Fruit fly (Drosophila melanogaster) whole organism, embryonic: ENCODE results near the gene GC.

ENCODE experiments used
- ATbp ChIP-seq: fragments of 200-800 bp; sonication (Bioruptor generic); optimal IDR thresholded peaks from 2 replicates; lab custom pipeline; 2017; ENCODE audit warnings: missing biosample characterization, mild to moderate bottlenecking, missing genetic modification characterization, missing genetic modification reagents
- Aef1 ChIP-seq: fragments of 200-800 bp; sonication (Bioruptor generic); IDR thresholded peaks from 3 replicates; pipeline ENCODE4 v1.3.6; 2022; ENCODE audit warnings: missing biosample characterization, missing genetic modification characterization
- Bdp1 ChIP-seq: fragments of 200-800 bp; sonication (Bioruptor generic); optimal IDR thresholded peaks from 3 replicates; lab custom pipeline; 2016; ENCODE audit warnings: missing biosample characterization, missing genetic modification characterization
- CG10321 ChIP-seq: fragments of 200-800 bp; sonication (Bioruptor generic); IDR thresholded peaks from 2 replicates; pipeline ENCODE4 v1.3.6; 2022; ENCODE audit warnings: missing biosample characterization, missing genetic modification characterization
- CG10979 ChIP-seq: fragments of 200-800 bp; sonication (Bioruptor generic); optimal IDR thresholded peaks from 2 replicates; lab custom pipeline; 2018; ENCODE audit warnings: missing biosample characterization, mild to moderate bottlenecking, missing genetic modification characterization, moderate library complexity
- CG12236 ChIP-seq: fragments of 200-800 bp; sonication (Bioruptor generic); optimal IDR thresholded peaks from 2 replicates; lab custom pipeline; 2016; ENCODE audit warnings: missing biosample characterization, missing genetic modification characterization
- CG12769 ChIP-seq: fragments of 200-800 bp; sonication (Bioruptor generic); optimal IDR thresholded peaks from 2 replicates; lab custom pipeline; 2019; ENCODE audit warnings: missing biosample characterization, mild to moderate bottlenecking, missing genetic modification characterization, moderate library complexity
- CG17186 ChIP-seq: fragments of 200-800 bp; sonication (Bioruptor generic); optimal IDR thresholded peaks from 3 replicates; lab custom pipeline; 2017; ENCODE audit warnings: missing biosample characterization, missing genetic modification reagents, missing genetic modification characterization
- CG18262 ChIP-seq: fragments of 200-800 bp; optimal IDR thresholded peaks from 3 replicates; lab custom pipeline; 2019; ENCODE audit warnings: missing biosample characterization, mild to moderate bottlenecking, missing genetic modification characterization, moderate library complexity
- CG1832 ChIP-seq: fragments of 200-800 bp; sonication (Bioruptor generic); optimal IDR thresholded peaks from 2 replicates; lab custom pipeline; 2017; ENCODE audit warnings: missing biosample characterization, mild to moderate bottlenecking, missing genetic modification characterization, inconsistent platforms
- CG2120 ChIP-seq: fragments of 200-800 bp; sonication (Bioruptor generic); optimal IDR thresholded peaks from 3 replicates; lab custom pipeline; 2016; ENCODE audit warnings: missing biosample characterization, missing genetic modification characterization
- CG3163 ChIP-seq: fragments of 200-800 bp; sonication (Bioruptor generic); optimal IDR thresholded peaks from 3 replicates; lab custom pipeline; 2016; ENCODE audit warnings: missing biosample characterization, missing genetic modification characterization
- CG32532 ChIP-seq: fragments of 200-800 bp; sonication (Bioruptor generic); IDR thresholded peaks from 2 replicates; pipeline ENCODE4 v1.3.6; 2022; ENCODE audit warnings: missing biosample characterization, missing genetic modification characterization
- CG3995 ChIP-seq: fragments of 200-800 bp; sonication (Bioruptor generic); optimal IDR thresholded peaks from 3 replicates; lab custom pipeline; 2016; ENCODE audit warnings: missing biosample characterization, missing genetic modification characterization
- CG4820 ChIP-seq: fragments of 200-800 bp; sonication (Bioruptor generic); optimal IDR thresholded peaks from 3 replicates; lab custom pipeline; 2016; ENCODE audit warnings: missing biosample characterization, missing genetic modification characterization
- CG6791 ChIP-seq: fragments of 200-800 bp; sonication (Bioruptor generic); IDR thresholded peaks from 3 replicates; pipeline ENCODE4 v1.3.6; 2022; ENCODE audit warnings: missing biosample characterization, missing genetic modification characterization; ENCODE audit not compliant: partially characterized antibody
- CG7928 ChIP-seq: fragments of 200-800 bp; sonication (Bioruptor generic); optimal IDR thresholded peaks from 2 replicates; lab custom pipeline; 2017; ENCODE audit warnings: missing biosample characterization, mild to moderate bottlenecking, missing genetic modification characterization
- CG7963 ChIP-seq: fragments of 200-800 bp; sonication (Bioruptor generic); IDR thresholded peaks from 3 replicates; pipeline ENCODE4 v1.3.6; 2022; ENCODE audit warnings: missing biosample characterization, missing genetic modification characterization; ENCODE audit not compliant: partially characterized antibody
- CG8388 ChIP-seq: fragments of 200-800 bp; sonication (Bioruptor generic); optimal IDR thresholded peaks from 2 replicates; lab custom pipeline; 2019; ENCODE audit warnings: missing biosample characterization, mild to moderate bottlenecking, missing genetic modification characterization, moderate library complexity
- Dip2 ChIP-seq: fragments of 200-800 bp; sonication (Bioruptor generic); IDR thresholded peaks from 2 replicates; pipeline ENCODE4 v1.3.6; 2022; ENCODE audit warnings: missing biosample characterization, missing genetic modification characterization
- E2f2 ChIP-seq: fragments of 200-800 bp; sonication (Bioruptor generic); IDR thresholded peaks from 2 replicates; pipeline ENCODE4 v1.3.6; 2022; ENCODE audit warnings: missing biosample characterization, missing genetic modification characterization
- Elba2 ChIP-seq: fragments of 200-800 bp; sonication (Bioruptor generic); optimal IDR thresholded peaks from 3 replicates; lab custom pipeline; 2016; ENCODE audit warnings: missing biosample characterization, missing genetic modification characterization
- H2.0 ChIP-seq: fragments of 200-800 bp; sonication (Bioruptor generic); IDR thresholded peaks from 2 replicates; pipeline ENCODE4 v1.3.6; 2022; ENCODE audit warnings: missing biosample characterization, missing genetic modification characterization
- HLH3B ChIP-seq: fragments of 200-800 bp; sonication (Bioruptor generic); IDR thresholded peaks from 2 replicates; pipeline ENCODE4 v1.3.6; 2022; ENCODE audit warnings: missing biosample characterization, missing genetic modification characterization
- HLH4C ChIP-seq: fragments of 200-800 bp; sonication (Bioruptor generic); IDR thresholded peaks from 3 replicates; pipeline ENCODE4 v1.3.6; 2022; ENCODE audit warnings: missing biosample characterization, missing genetic modification characterization; ENCODE audit not compliant: partially characterized antibody
- HLH54F ChIP-seq: fragments of 200-800 bp; sonication (Bioruptor generic); optimal IDR thresholded peaks from 3 replicates; lab custom pipeline; 2016; ENCODE audit warnings: missing biosample characterization, missing genetic modification characterization
- Hey ChIP-seq: fragments of 200-800 bp; sonication (Bioruptor generic); optimal IDR thresholded peaks from 3 replicates; lab custom pipeline; 2018; ENCODE audit warnings: missing biosample characterization, mild to moderate bottlenecking, missing genetic modification characterization
- HmgD ChIP-seq: fragments of 200-800 bp; sonication (Bioruptor generic); optimal IDR thresholded peaks from 3 replicates; lab custom pipeline; 2016; ENCODE audit warnings: missing biosample characterization, missing genetic modification characterization
- HmgZ ChIP-seq: fragments of 200-800 bp; sonication (Bioruptor generic); optimal IDR thresholded peaks from 2 replicates; lab custom pipeline; 2018; ENCODE audit warnings: missing biosample characterization, mild to moderate bottlenecking, missing genetic modification characterization
- Hmr ChIP-seq: fragments of 200-800 bp; sonication (Bioruptor generic); optimal IDR thresholded peaks from 3 replicates; lab custom pipeline; 2017; ENCODE audit warnings: mild to moderate bottlenecking, missing biosample characterization, missing genetic modification reagents, missing genetic modification characterization
- Lpt ChIP-seq: fragments of >200 bp; optimal IDR thresholded peaks from 2 replicates; lab custom pipeline; 2018; ENCODE audit warnings: missing biosample characterization, missing genetic modification characterization
- Mrtf ChIP-seq: fragments of 200-800 bp; sonication (Bioruptor generic); IDR thresholded peaks from 3 replicates; pipeline ENCODE4 v1.3.6; 2022; ENCODE audit warnings: missing biosample characterization, missing genetic modification characterization
- NC2α ChIP-seq: fragments of 200-800 bp; sonication (Bioruptor generic); optimal IDR thresholded peaks from 2 replicates; lab custom pipeline; 2016; ENCODE audit warnings: missing biosample characterization, missing genetic modification characterization
- NfI ChIP-seq: fragments of 200-800 bp; sonication (Bioruptor generic); optimal IDR thresholded peaks from 3 replicates; lab custom pipeline; 2018; ENCODE audit warnings: missing biosample characterization, mild to moderate bottlenecking, missing genetic modification characterization, moderate library complexity
- PHDP ChIP-seq: fragments of 200-800 bp; sonication (Bioruptor generic); optimal IDR thresholded peaks from 3 replicates; lab custom pipeline; 2018; ENCODE audit warnings: missing biosample characterization, mild to moderate bottlenecking, missing genetic modification characterization, moderate library complexity
- Ravus ChIP-seq: fragments of 200-800 bp; sonication (Bioruptor generic); IDR thresholded peaks from 2 replicates; pipeline ENCODE4 v1.3.6; 2022; ENCODE audit warnings: missing biosample characterization, missing genetic modification characterization
- Sox100B ChIP-seq: fragments of 200-800 bp; sonication (Bioruptor generic); optimal IDR thresholded peaks from 3 replicates; lab custom pipeline; 2018; ENCODE audit warnings: missing biosample characterization, mild to moderate bottlenecking, missing genetic modification characterization
- ab ChIP-seq: fragments of 200-800 bp; sonication (Bioruptor generic); optimal IDR thresholded peaks from 2 replicates; lab custom pipeline; 2016; ENCODE audit warnings: missing biosample characterization, missing genetic modification characterization
- esg ChIP-seq: fragments of 200-800 bp; sonication (Bioruptor generic); conservative IDR thresholded peaks from 2 replicates; pipeline ENCODE4 v1.3.6; 2022; ENCODE audit warnings: missing biosample characterization, missing genetic modification characterization
- exex ChIP-seq: fragments of 200-800 bp; sonication (Bioruptor generic); optimal IDR thresholded peaks from 4 replicates; lab custom pipeline; 2018; ENCODE audit warnings: missing biosample characterization, mild to moderate bottlenecking, missing genetic modification characterization, moderate library complexity
- fru ChIP-seq: fragments of >200 bp; optimal IDR thresholded peaks from 2 replicates; lab custom pipeline; 2017
- gsb-n ChIP-seq: fragments of 200-800 bp; sonication (Bioruptor generic); optimal IDR thresholded peaks from 3 replicates; lab custom pipeline; 2018; ENCODE audit warnings: missing biosample characterization, mild to moderate bottlenecking, missing genetic modification characterization
- knrl ChIP-seq: fragments of 200-800 bp; sonication (Bioruptor generic); IDR thresholded peaks from 3 replicates; pipeline ENCODE4 v1.3.6; 2022; ENCODE audit warnings: missing biosample characterization, missing genetic modification characterization; ENCODE audit not compliant: partially characterized antibody
- nerfin-2 ChIP-seq: fragments of 200-800 bp; sonication (Bioruptor generic); IDR thresholded peaks from 2 replicates; pipeline ENCODE4 v1.3.6; 2022; ENCODE audit warnings: missing biosample characterization, missing genetic modification characterization; ENCODE audit not compliant: partially characterized antibody
- prd ChIP-seq, 3 experiments: fragments of >200 bp in 2 of 3; fragments of 200-800 bp in 1 of 3; sonication (Bioruptor generic) in 1 of 3; optimal IDR thresholded peaks in 2 of 3; IDR thresholded peaks in 1 of 3; 2 replicates in 2 of 3; 3 replicates in 1 of 3; pipeline versions ENCODE4 v1.3.6 to Lab custom; 2017 to 2022; ENCODE audit warnings: missing biosample characterization in 1 of 3, missing genetic modification characterization in 1 of 3
- scrt ChIP-seq: fragments of 200-800 bp; sonication (Bioruptor generic); optimal IDR thresholded peaks from 2 replicates; lab custom pipeline; 2018; ENCODE audit warnings: missing biosample characterization, mild to moderate bottlenecking, missing genetic modification characterization, moderate library complexity
- sqz ChIP-seq: fragments of 200-800 bp; sonication (Bioruptor generic); optimal IDR thresholded peaks from 3 replicates; lab custom pipeline; 2018; ENCODE audit warnings: missing biosample characterization, mild to moderate bottlenecking, missing genetic modification characterization
- tx ChIP-seq: fragments of 200-800 bp; sonication (Bioruptor generic); optimal IDR thresholded peaks from 2 replicates; lab custom pipeline; 2016; ENCODE audit warnings: missing biosample characterization, missing genetic modification characterization
- usp ChIP-seq: fragments of >200 bp; optimal IDR thresholded peaks from 2 replicates; lab custom pipeline; 2017; ENCODE audit warnings: missing biosample characterization, missing genetic modification characterization

GC gene

dm6 chr3L:1639185-1639812 is 10.2 kb upstream of the GC start, which contains the start of the genes Mettl2 and Bgb (continued):
- TF ChIP-seq Dip2 (GFP tag; lab: Robert Waterston, UW) (no peak), CG2120 (peak; percentile 88), Lpt (GFP tag; lab: Kevin White, UChicago) (no peak), CG7928 (GFP tag; lab: Kevin White, UChicago) (peak; percentile 2), CG1832 (GFP tag; lab: Kevin White, UChicago) (no peak), Ravus (GFP tag; lab: Robert Waterston, UW) (no peak), HmgD (GFP tag; lab: Kevin White, UChicago) (peak; percentile 53), CG12236 (GFP tag; lab: Kevin White, UChicago) (peak; percentile 20), Bdp1 (GFP tag; lab: Kevin White, UChicago) (peak; percentile 39), fru (lab: Kevin White, UChicago) (no peak), CG4820 (GFP tag; lab: Kevin White, UChicago) (peak; percentile 80), Hmr (GFP tag; lab: Kevin White, UChicago) (peak; percentile 63), CG3163 (GFP tag; lab: Kevin White, UChicago) (peak; percentile 49), HLH3B (GFP tag; lab: Robert Waterston, UW) (peak; percentile 72), HLH54F (GFP tag; lab: Kevin White, UChicago) (peak; percentile 81), sqz (no peak), usp (GFP tag; lab: Kevin White, UChicago) (no peak), CG17186 (GFP tag; lab: Kevin White, UChicago) (peak; percentile 53), CG8388 (GFP tag; lab: Kevin White, UChicago) (peak; percentile 60), CG12769 (no peak), ATbp (GFP tag; lab: Kevin White, UChicago) (no peak), HLH4C (peak; percentile 56; the same call in 2 of the 3 replicates), scrt (no peak), exex (no peak), CG10321 (no peak), CG10979 (tag; lab: Kevin White, UChicago) (peak; percentile 69), tx (GFP tag; lab: Kevin White, UChicago) (peak; percentile 76), NfI (GFP tag; lab: Kevin White, UChicago) (peak; percentile 64), nerfin-2 (GFP tag; lab: Robert Waterston, UW) (no peak), ab (GFP tag; lab: Kevin White, UChicago) (peak; percentile 49), HmgZ (tag; lab: Kevin White, UChicago) (peak; percentile 67), Sox100B (GFP tag; lab: Kevin White, UChicago) (no peak), esg (GFP tag; lab: Robert Waterston, UW) (peak; percentile 78), Elba2 (GFP tag; lab: Kevin White, UChicago) (peak; percentile 23), PHDP (tag; lab: Kevin White, UChicago) (peak; percentile 57), CG18262 (tag; lab: Kevin White, UChicago) (peak; percentile 72), CG3995 (GFP tag; lab: Kevin White, UChicago) (peak; percentile 35), CG32532 (GFP tag; lab: Robert Waterston, UW) (peak; percentile 83), E2f2 (GFP tag; lab: Robert Waterston, UW) (peak; percentile 80), prd (optimal IDR thresholded peaks at IDR 0.05; lab: Kevin White, UChicago) (no peak), prd (GFP tag; IDR thresholded peaks at IDR 0.05; lab: Robert Waterston, UW) (peak; percentile 91), Aef1 (GFP tag; lab: Robert Waterston, UW) (peak; percentile 85), Mrtf (peak; percentile 78), H2.0 (peak; percentile 60), CG7963 (GFP tag; lab: Robert Waterston, UW) (peak; percentile 40; the same call in 2 of the 3 replicates), knrl (GFP tag; lab: Robert Waterston, UW) (peak; percentile 87), NC2α (GFP tag; lab: Kevin White, UChicago) (peak; percentile 23), gsb-n (tag; lab: Kevin White, UChicago) (peak; percentile 49), Hey (tag; lab: Kevin White, UChicago) (no peak), CG6791 (GFP tag; lab: Robert Waterston, UW) (0 out of 3 replicates have a peak, but pooled peaks have one; percentile 16)
